Worm (Caenorhabditis elegans) whole organism, early embryonic: ENCODE results near the gene C50D2.10.

ENCODE experiments used
- ceh-13 ChIP-seq: fragments of 200-800 bp; sonication (Bioruptor generic); optimal IDR thresholded peaks from 2 replicates; lab custom pipeline; 2018; ENCODE audit warnings: mild to moderate bottlenecking, missing genetic modification characterization, missing compliant biosample characterization
- ets-7 ChIP-seq: sonication (generic microtip); optimal IDR thresholded peaks from 2 replicates; lab custom pipeline; 2016; ENCODE audit warnings: missing genotype, missing genetic modification characterization, missing compliant biosample characterization
- flt-1 ChIP-seq: fragments of 200-800 bp; sonication (Bioruptor generic); IDR thresholded peaks from 2 replicates; pipeline ENCODE4 v1.3.6; 2022; ENCODE audit warnings: missing genetic modification characterization, missing compliant biosample characterization

ce11 chrII:128929-129328, 30.0 kb downstream of the C50D2.10 start, which contains the start of gene srd-3:
- no peak for TF ChIP-seq flt-1 (GFP tag; lab: Robert Waterston, UW)
- TF ChIP-seq ets-7 (tag; lab: Kevin White, UChicago): no peak
- TF ChIP-seq ceh-13: no peak
